Worm (Caenorhabditis elegans): ENCODE results near the gene sre-16.

sre-16 gene

ce11 chrIV:12275892-12276291 is 40.0 kb upstream of the sre-16 start, which contains the start of gene vps-8:
Gene vps-8, minus strand, starts transcription at chrIV:12275992.
- no peak for TF ChIP-seq saeg-2 (GFP tag; IDR thresholded peaks at IDR 0.05)
- TF ChIP-seq tag-97 (GFP tag; IDR thresholded peaks at IDR 0.05): no peak
- TF ChIP-seq zip-2 (tag; optimal IDR thresholded peaks at IDR 0.05): no peak
- no peak for TF ChIP-seq nhr-111 (GFP tag; optimal IDR thresholded peaks at IDR 0.05)
- no peak for TF ChIP-seq zip-11 (GFP tag; IDR thresholded peaks at IDR 0.05)
- no peak for TF ChIP-seq ctbp-1 (GFP tag; IDR thresholded peaks at IDR 0.05)
- TF ChIP-seq lin-39 (tag; optimal IDR thresholded peaks at IDR 0.05): no peak
- no peak for TF ChIP-seq snpc-1.2 (GFP tag; IDR thresholded peaks at IDR 0.05)
- no peak for TF ChIP-seq nhr-11 (tag; optimal IDR thresholded peaks at IDR 0.05)
- no peak for TF ChIP-seq Y105C5A.15 (GFP tag; IDR thresholded peaks at IDR 0.05)
- no peak for TF ChIP-seq spr-1 (tag; optimal IDR thresholded peaks at IDR 0.05)
- no peak for TF ChIP-seq lsy-2 (tag; optimal IDR thresholded peaks at IDR 0.05)
- no peak for TF ChIP-seq hlh-30 (tag; optimal IDR thresholded peaks at IDR 0.05; ENCODE audit: insufficient read depth)
- no peak for TF ChIP-seq unc-130 (GFP tag; optimal IDR thresholded peaks at IDR 0.05)
- TF ChIP-seq jun-1 (tag; optimal IDR thresholded peaks at IDR 0.05): no peak
- TF ChIP-seq daf-16 (GFP tag; optimal IDR thresholded peaks at IDR 0.05): no peak
- no peak for TF ChIP-seq daf-16 (tag; optimal IDR thresholded peaks at IDR 0.05)
- TF ChIP-seq F37D6.2 (tag; optimal IDR thresholded peaks at IDR 0.05): no peak

DNA sequence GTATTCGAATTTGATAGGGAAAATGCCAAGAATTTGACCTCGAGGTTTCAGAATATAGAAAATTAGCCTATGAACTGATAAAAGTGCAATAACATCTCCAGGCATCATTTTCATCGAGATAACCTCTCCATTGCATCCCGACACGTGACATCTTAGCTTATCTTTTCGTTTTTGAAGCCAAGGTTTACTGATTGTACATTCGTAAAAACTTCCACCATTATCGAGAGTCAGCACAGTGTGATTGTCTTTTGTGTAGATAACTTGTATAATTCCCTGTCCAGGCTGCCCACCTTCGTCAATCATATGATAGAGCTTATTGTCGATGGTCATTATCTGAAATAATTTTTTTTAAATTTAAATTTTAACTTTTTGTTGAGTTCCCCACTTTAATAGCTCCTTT is 38.5 kb upstream of the sre-16 start:
- no peak for TF ChIP-seq T20F7.1 (GFP tag; optimal IDR thresholded peaks at IDR 0.05)

- TF ChIP-seq aha-1 (tag) (peak; percentile 9), ceh-44 (GFP tag; IDR thresholded peaks at IDR 0.05) (no peak)
These were observed 34.5 kb upstream of the sre-16 start, which contains the start of gene C42C1.3 for ce11 chrIV:12270392-12270791. Gene C42C1.3, minus strand, starts transcription at chrIV:12270492.

DNA sequence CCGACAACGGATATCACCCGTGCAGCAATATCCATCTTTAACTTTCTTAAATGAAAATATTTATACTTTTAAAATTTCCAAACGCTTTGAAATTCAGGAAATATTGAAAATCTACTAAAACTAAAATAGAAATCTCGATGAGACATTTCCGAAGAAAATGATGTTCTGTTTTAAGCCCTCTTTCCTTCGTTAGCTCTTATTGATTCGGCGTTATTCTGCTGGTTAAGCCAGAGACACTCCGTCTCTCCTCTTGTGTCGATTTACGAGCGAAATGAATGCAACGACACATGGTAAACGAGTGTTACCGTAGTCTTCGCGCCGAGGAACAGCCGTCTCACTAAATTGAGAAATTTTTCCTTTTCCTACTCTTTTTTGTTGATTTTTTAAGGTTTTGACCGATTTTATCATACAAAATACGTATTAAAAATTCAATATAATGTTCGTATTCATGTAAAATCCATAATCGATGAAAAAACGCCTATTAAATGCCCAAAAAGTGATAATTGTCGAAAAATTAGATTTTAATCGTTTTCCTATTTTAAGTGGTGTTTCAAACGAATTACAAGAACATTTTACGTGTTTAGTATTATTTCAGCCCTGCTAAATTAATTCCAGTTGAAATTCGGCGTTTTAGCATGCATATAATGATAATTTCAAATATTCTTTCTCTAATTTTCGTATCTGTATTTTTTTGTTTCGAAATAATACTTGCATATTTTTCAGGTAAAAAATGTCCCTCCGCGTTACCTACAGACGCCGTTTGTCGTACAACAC is 32.5 kb upstream of the sre-16 start, which contains the start of the genes ppm-1.H and rpl-34:
ppm-1.H (minus strand) TSS at position 51 of the 774 bp plus-strand sequence.
rpl-34 (plus strand) TSS at position 724 of the 774 bp plus-strand sequence.
- TF ChIP-seq Y5F2A.4 (GFP tag; optimal IDR thresholded peaks at IDR 0.05): no peak
- no peak for TF ChIP-seq sdz-12 (GFP tag; optimal IDR thresholded peaks at IDR 0.05)
- no peak for TF ChIP-seq lin-13 (GFP tag; optimal IDR thresholded peaks at IDR 0.05)
- peak; percentile 54 for TF ChIP-seq rbr-2 (tag; optimal IDR thresholded peaks at IDR 0.05)
- peak; percentile 66 for TF ChIP-seq R02D3.7 (tag; optimal IDR thresholded peaks at IDR 0.05)
- 0 out of 2 replicates have a peak, but pooled peaks have one; percentile 30 for TF ChIP-seq hmg-1.1 (GFP tag; IDR thresholded peaks at IDR 0.05)
- TF ChIP-seq fos-1 (tag; optimal IDR thresholded peaks at IDR 0.05): no peak
- TF ChIP-seq ztf-7 (tag; optimal IDR thresholded peaks at IDR 0.05): no peak
- TF ChIP-seq T20F7.1 (GFP tag; optimal IDR thresholded peaks at IDR 0.05): no peak
- no peak for TF ChIP-seq ces-1 (GFP tag; optimal IDR thresholded peaks at IDR 0.05)
- TF ChIP-seq nhr-48 (tag; optimal IDR thresholded peaks at IDR 0.05): no peak
- no peak for TF ChIP-seq snpc-4 (tag; optimal IDR thresholded peaks at IDR 0.05)
- TF ChIP-seq lin-1 (GFP tag; IDR thresholded peaks at IDR 0.05): no peak
- TF ChIP-seq mes-2 (tag; optimal IDR thresholded peaks at IDR 0.05; ENCODE audit: poor library complexity, severe bottlenecking): peak; percentile 78
- TF ChIP-seq nhr-28 (tag; optimal IDR thresholded peaks at IDR 0.05): no peak
- no peak for TF ChIP-seq ama-1 (optimal IDR thresholded peaks at IDR 0.05)
- TF ChIP-seq mep-1 (tag; optimal IDR thresholded peaks at IDR 0.05): peak; percentile 67
- TF ChIP-seq attf-4 (tag; optimal IDR thresholded peaks at IDR 0.05): no peak
- no peak for TF ChIP-seq pqm-1 (tag; optimal IDR thresholded peaks at IDR 0.05)
- TF ChIP-seq dmd-6 (GFP tag; IDR thresholded peaks at IDR 0.05): no peak
- no peak for TF ChIP-seq ceh-20 (GFP tag; IDR thresholded peaks at IDR 0.05)
- no peak for TF ChIP-seq ztf-11 (tag; optimal IDR thresholded peaks at IDR 0.05)
- TF ChIP-seq daf-12 (tag; optimal IDR thresholded peaks at IDR 0.05): no peak
- no peak for TF ChIP-seq nhr-102 (tag; optimal IDR thresholded peaks at IDR 0.05)
- TF ChIP-seq nhr-111 (GFP tag; optimal IDR thresholded peaks at IDR 0.05): no peak
- no peak for TF ChIP-seq mxl-2 (GFP tag; conservative IDR thresholded peaks at IDR 0.05)
- no peak for TF ChIP-seq F37D6.2 (tag; optimal IDR thresholded peaks at IDR 0.05)
- no peak for TF ChIP-seq ZK337.2 (GFP tag; IDR thresholded peaks at IDR 0.05)
- no peak for TF ChIP-seq ceh-28 (tag; optimal IDR thresholded peaks at IDR 0.05)

Measured in whole organism, L4 larva.